Fruit fly (Drosophila melanogaster) whole organism, adult: ENCODE data around the gene TBC1D5.

ENCODE experiments used
- CG11617 ChIP-seq: fragments of 200-800 bp; sonication (Bioruptor generic); optimal IDR thresholded peaks from 2 replicates; lab custom pipeline; 2017; ENCODE audit warnings: mild to moderate bottlenecking, missing biosample characterization, missing genetic modification reagents, missing genetic modification characterization
- CG14711 ChIP-seq: fragments of 200-800 bp; sonication (Bioruptor generic); optimal IDR thresholded peaks from 2 replicates; lab custom pipeline; 2018; ENCODE audit warnings: missing biosample characterization, mild to moderate bottlenecking, missing genetic modification characterization, moderate library complexity
- CG5204 ChIP-seq: fragments of 200-800 bp; sonication (Bioruptor generic); optimal IDR thresholded peaks from 2 replicates; lab custom pipeline; 2016; ENCODE audit warnings: missing biosample characterization, missing genetic modification characterization
- Crg-1 ChIP-seq: fragments of 200-800 bp; sonication (Bioruptor generic); optimal IDR thresholded peaks from 2 replicates; lab custom pipeline; 2016; ENCODE audit warnings: missing biosample characterization, missing genetic modification characterization
- Hr96 ChIP-seq: fragments of 200-800 bp; sonication (Bioruptor generic); optimal IDR thresholded peaks from 2 replicates; lab custom pipeline; 2016; ENCODE audit warnings: missing biosample characterization, missing genetic modification characterization
- Mnt ChIP-seq: fragments of 200-800 bp; sonication (Bioruptor generic); optimal IDR thresholded peaks from 2 replicates; lab custom pipeline; 2016; ENCODE audit warnings: missing biosample characterization, mild to moderate bottlenecking, missing genetic modification characterization
- cic ChIP-seq: fragments of 200-800 bp; sonication (Bioruptor generic); optimal IDR thresholded peaks from 2 replicates; lab custom pipeline; 2017; ENCODE audit warnings: missing biosample characterization, mild to moderate bottlenecking, missing genetic modification characterization, moderate library complexity
- cnc ChIP-seq, 2 experiments: fragments of >200 bp; optimal IDR thresholded peaks; 2 replicates each; lab custom pipeline; 2017
- kay ChIP-seq: fragments of 200-800 bp; sonication (Bioruptor generic); peaks from one replicate; lab custom pipeline; 2016; ENCODE audit warnings: missing biosample characterization, missing genetic modification characterization, borderline replicate concordance

DNA sequence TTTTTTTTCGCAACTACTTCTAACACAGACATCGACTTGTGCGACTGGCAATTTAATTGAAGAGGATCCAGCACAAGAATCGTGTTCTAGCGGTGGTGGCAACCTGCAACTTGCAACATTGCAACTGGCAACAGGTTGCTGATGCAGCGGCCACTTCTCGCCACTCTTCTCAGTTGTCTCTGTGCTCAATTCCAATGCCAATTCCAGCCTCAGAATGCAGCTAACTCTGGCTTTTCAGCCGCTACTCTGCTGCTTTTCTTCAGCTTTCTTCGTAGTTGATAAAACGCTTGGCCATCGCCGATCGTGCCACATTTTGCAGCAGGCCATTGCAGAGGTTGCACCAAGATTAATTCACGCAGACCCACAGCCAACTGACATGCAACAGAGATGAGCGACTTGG lies 18.5 kb upstream of the TBC1D5 start, which contains the start of gene Osi22:
- TF ChIP-seq Crg-1: no peak
- no peak for TF ChIP-seq CG5204
- TF ChIP-seq CG14711: no peak
- TF ChIP-seq Mnt (GFP tag; lab: Kevin White, UChicago): no peak
- no peak for TF ChIP-seq Hr96 (GFP tag; lab: Kevin White, UChicago)
- TF ChIP-seq cnc (optimal IDR thresholded peaks at IDR 0.05; lab: Kevin White, UChicago): no peak
- TF ChIP-seq CG11617 (GFP tag; lab: Kevin White, UChicago): no peak
- TF ChIP-seq kay (GFP tag; lab: Kevin White, UChicago): no peak
- TF ChIP-seq cic (GFP tag; lab: Kevin White, UChicago): no peak
